Worm (Caenorhabditis elegans) whole organism, late embryonic: Measurements from ENCODE around the gene tim-1.

ENCODE experiments used
- ama-1 ChIP-seq: fragments of 150-350 bp; optimal IDR thresholded peaks from 2 replicates; lab custom pipeline; 2014
- che-1 ChIP-seq: sonication (generic microtip); optimal IDR thresholded peaks from 2 replicates; lab custom pipeline; 2016; ENCODE audit warnings: mild to moderate bottlenecking, missing genetic modification characterization, missing compliant biosample characterization
- dve-1 ChIP-seq: sonication (generic microtip); optimal IDR thresholded peaks from 2 replicates; lab custom pipeline; 2017; ENCODE audit warnings: antibody characterized with exemption, mild to moderate bottlenecking, missing genetic modification characterization, missing compliant biosample characterization
- eyg-1 ChIP-seq: sonication (generic microtip); optimal IDR thresholded peaks from 2 replicates; lab custom pipeline; 2016; ENCODE audit warnings: missing genotype, missing genetic modification characterization, missing compliant biosample characterization
- gmeb-2 ChIP-seq: sonication (generic microtip); optimal IDR thresholded peaks from 2 replicates; lab custom pipeline; 2016; ENCODE audit warnings: missing genetic modification characterization, inconsistent platforms, missing compliant biosample characterization
- pha-4 ChIP-seq: fragments of 150-350 bp; optimal IDR thresholded peaks from 2 replicates; lab custom pipeline; 2018; ENCODE audit warnings: missing biosample characterization, missing genetic modification reagents, missing genetic modification characterization
- pqm-1 ChIP-seq: sonication (generic microtip); optimal IDR thresholded peaks from 2 replicates; lab custom pipeline; 2016; ENCODE audit warnings: missing genetic modification characterization, missing compliant biosample characterization
- rnt-1 ChIP-seq: sonication (generic microtip); optimal IDR thresholded peaks from 2 replicates; lab custom pipeline; 2016; ENCODE audit warnings: missing genetic modification characterization, missing compliant biosample characterization
- sox-4 ChIP-seq: sonication (generic microtip); optimal IDR thresholded peaks from 2 replicates; lab custom pipeline; 2017; ENCODE audit warnings: mild to moderate bottlenecking, missing genetic modification characterization, inconsistent platforms, missing compliant biosample characterization

DNA sequence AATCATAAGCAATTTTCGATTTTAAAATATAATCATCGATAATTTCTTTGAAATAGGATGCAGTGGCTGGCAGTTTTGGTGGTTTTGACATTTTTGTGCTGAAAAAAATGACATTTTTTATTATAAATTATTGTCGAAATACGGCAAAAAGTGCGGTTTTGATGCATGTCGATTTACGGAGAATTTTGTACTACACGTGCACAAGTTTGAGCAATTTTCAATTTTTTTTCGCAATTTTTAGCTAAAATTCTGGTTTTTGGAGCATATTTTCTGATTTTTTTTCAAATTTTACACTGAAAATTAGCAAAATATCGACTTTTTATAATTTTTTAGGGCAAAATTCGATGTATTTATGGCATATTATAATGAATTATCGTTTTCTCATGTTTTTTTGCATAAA is 34.4 kb downstream of the tim-1 start, which contains the start of gene Y75B8A.13:
- TF ChIP-seq ama-1 (lab: Kevin White, UChicago) (no peak), che-1 (tag; lab: Kevin White, UChicago) (no peak), pqm-1 (tag; lab: Kevin White, UChicago) (no peak), dve-1 (tag; lab: Kevin White, UChicago) (no peak), eyg-1 (tag; lab: Kevin White, UChicago) (no peak), rnt-1 (no peak), gmeb-2 (tag; lab: Kevin White, UChicago) (no peak), pha-4 (tag; lab: Kevin White, UChicago) (no peak), sox-4 (tag; lab: Kevin White, UChicago) (no peak)
